Fruit fly (Drosophila melanogaster): ENCODE measurements around the gene CG10177.

The CG10177 gene

dm6 chr3R:23534609-23535008 lies 13.2 kb upstream of the CG10177 start, which contains the start of gene Ugt303B3:
Gene Ugt303B3 (minus strand): TSS chr3R:23534767.
- no peak for TF ChIP-seq sv (GFP tag; optimal IDR thresholded peaks at IDR 0.05)
- TF ChIP-seq h (GFP tag; optimal IDR thresholded peaks at IDR 0.05): no peak
- no peak for TF ChIP-seq GATAd (GFP tag; optimal IDR thresholded peaks at IDR 0.05)
- TF ChIP-seq sage (GFP tag; optimal IDR thresholded peaks at IDR 0.05): no peak
- no peak for TF ChIP-seq OdsH (GFP tag; optimal IDR thresholded peaks at IDR 0.05)
- no peak for TF ChIP-seq rgr (GFP tag; optimal IDR thresholded peaks at IDR 0.05)
- TF ChIP-seq Dfd (GFP tag; optimal IDR thresholded peaks at IDR 0.05): no peak
- TF ChIP-seq dmrt93B (GFP tag; optimal IDR thresholded peaks at IDR 0.05): no peak
- no peak for TF ChIP-seq Mio (GFP tag; optimal IDR thresholded peaks at IDR 0.05)
- no peak for TF ChIP-seq CG32264 (GFP tag; optimal IDR thresholded peaks at IDR 0.05)
- no peak for TF ChIP-seq jim (GFP tag; optimal IDR thresholded peaks at IDR 0.05)
- TF ChIP-seq dl (GFP tag; optimal IDR thresholded peaks at IDR 0.05; ENCODE audit: insufficient read depth in 1 of 2, partially characterized antibody in 2 of 2): no peak
- no peak for TF ChIP-seq dsf (GFP tag; optimal IDR thresholded peaks at IDR 0.05; ENCODE audit: borderline replicate concordance)
- TF ChIP-seq CG9705 (GFP tag; optimal IDR thresholded peaks at IDR 0.05): no peak
- TF ChIP-seq Hr83 (GFP tag; optimal IDR thresholded peaks at IDR 0.05; ENCODE audit: poor library complexity, severe bottlenecking): no peak
- TF ChIP-seq Abd-B (GFP tag; optimal IDR thresholded peaks at IDR 0.05): no peak
- TF ChIP-seq lola (GFP tag; optimal IDR thresholded peaks at IDR 0.05): no peak
- TF ChIP-seq ey (GFP tag; optimal IDR thresholded peaks at IDR 0.05): no peak

- TF ChIP-seq Abd-B (GFP tag; optimal IDR thresholded peaks at IDR 0.05) (no peak), N (GFP tag; optimal IDR thresholded peaks at IDR 0.05) (no peak), sage (GFP tag; optimal IDR thresholded peaks at IDR 0.05) (no peak), CG32264 (GFP tag; optimal IDR thresholded peaks at IDR 0.05) (no peak), CrebA (GFP tag; optimal IDR thresholded peaks at IDR 0.05; ENCODE audit: borderline replicate concordance) (no peak), pan (optimal IDR thresholded peaks at IDR 0.05) (no peak), Dif (GFP tag; optimal IDR thresholded peaks at IDR 0.05; ENCODE audit: partially characterized antibody) (no peak), Sp1 (GFP tag; optimal IDR thresholded peaks at IDR 0.05) (no peak), lola (GFP tag; optimal IDR thresholded peaks at IDR 0.05) (no peak), Vsx2 (GFP tag; optimal IDR thresholded peaks at IDR 0.05; ENCODE audit: partially characterized antibody) (no peak), dl (GFP tag; optimal IDR thresholded peaks at IDR 0.05; ENCODE audit: insufficient read depth in 1 of 2, partially characterized antibody in 2 of 2) (no peak)
Observed at dm6 chr3R:23530886-23531285, 9.5 kb upstream of the CG10177 start, which contains the start of gene CG10175. Gene CG10175 (minus strand): TSS chr3R:23530986.

dm6 chr3R:23527396-23527795 lies 6.0 kb upstream of the CG10177 start:
- TF ChIP-seq sv (GFP tag; optimal IDR thresholded peaks at IDR 0.05): no peak
- no peak for TF ChIP-seq Dfd (GFP tag; optimal IDR thresholded peaks at IDR 0.05)
- no peak for TF ChIP-seq N (GFP tag; optimal IDR thresholded peaks at IDR 0.05)
- TF ChIP-seq Abd-B (GFP tag; optimal IDR thresholded peaks at IDR 0.05): no peak
- no peak for TF ChIP-seq Jra (GFP tag; optimal IDR thresholded peaks at IDR 0.05)
- TF ChIP-seq fru (GFP tag; optimal IDR thresholded peaks at IDR 0.05): no peak
- no peak for TF ChIP-seq jim (GFP tag; optimal IDR thresholded peaks at IDR 0.05)
- no peak for TF ChIP-seq rgr (GFP tag; optimal IDR thresholded peaks at IDR 0.05)
- TF ChIP-seq Myc (optimal IDR thresholded peaks at IDR 0.05): no peak
- no peak for TF ChIP-seq Hnf4 (GFP tag; optimal IDR thresholded peaks at IDR 0.05)
- TF ChIP-seq CG9705 (GFP tag; optimal IDR thresholded peaks at IDR 0.05): no peak
- TF ChIP-seq foxo (GFP tag; optimal IDR thresholded peaks at IDR 0.05): no peak
- TF ChIP-seq dsf (GFP tag; optimal IDR thresholded peaks at IDR 0.05; ENCODE audit: borderline replicate concordance): no peak
- no peak for TF ChIP-seq Hr78 (GFP tag; optimal IDR thresholded peaks at IDR 0.05)
- no peak for TF ChIP-seq Mio (GFP tag; optimal IDR thresholded peaks at IDR 0.05)
- TF ChIP-seq Sp1 (GFP tag; optimal IDR thresholded peaks at IDR 0.05): no peak
- TF ChIP-seq woc (GFP tag; optimal IDR thresholded peaks at IDR 0.05): no peak

- no peak for TF ChIP-seq OdsH (GFP tag; optimal IDR thresholded peaks at IDR 0.05)
- TF ChIP-seq CG32264 (GFP tag; optimal IDR thresholded peaks at IDR 0.05): no peak
- no peak for TF ChIP-seq rgr (GFP tag; optimal IDR thresholded peaks at IDR 0.05)
- no peak for TF ChIP-seq dmrt93B (GFP tag; optimal IDR thresholded peaks at IDR 0.05)
- TF ChIP-seq Mio (GFP tag; optimal IDR thresholded peaks at IDR 0.05): no peak
- no peak for TF ChIP-seq Vsx2 (GFP tag; optimal IDR thresholded peaks at IDR 0.05; ENCODE audit: partially characterized antibody)
- TF ChIP-seq brk (GFP tag; optimal IDR thresholded peaks at IDR 0.05): no peak
- no peak for TF ChIP-seq Abd-B (GFP tag; optimal IDR thresholded peaks at IDR 0.05)
- TF ChIP-seq Dif (GFP tag; optimal IDR thresholded peaks at IDR 0.05; ENCODE audit: partially characterized antibody): no peak
- no peak for TF ChIP-seq CG9705 (GFP tag; optimal IDR thresholded peaks at IDR 0.05)
- no peak for TF ChIP-seq sage (GFP tag; optimal IDR thresholded peaks at IDR 0.05)
- TF ChIP-seq Hnf4 (GFP tag; optimal IDR thresholded peaks at IDR 0.05): no peak
Observed at dm6 chr3R:23526069-23526468, 4.7 kb upstream of the CG10177 start.

Data from whole organism, wandering third instar larva.